Fruit fly (Drosophila melanogaster) whole organism, embryonic: ENCODE measurements around the gene SsRbeta.

Experiments
- Antp ChIP-seq: fragments of 200-800 bp; sonication (Bioruptor generic); optimal IDR thresholded peaks from 3 replicates; lab custom pipeline; 2016; ENCODE audit warnings: missing biosample characterization, missing genetic modification characterization
- Atf-2 ChIP-seq: fragments of 200-800 bp; sonication (Bioruptor generic); optimal IDR thresholded peaks from 2 replicates; lab custom pipeline; 2016; ENCODE audit warnings: missing biosample characterization, missing genetic modification characterization
- Bteb2 ChIP-seq: fragments of 200-800 bp; sonication (Bioruptor generic); optimal IDR thresholded peaks from 2 replicates; lab custom pipeline; 2016; ENCODE audit warnings: missing biosample characterization, missing genetic modification characterization
- CG10321 ChIP-seq: fragments of 200-800 bp; sonication (Bioruptor generic); IDR thresholded peaks from 2 replicates; pipeline ENCODE4 v1.3.6; 2022; ENCODE audit warnings: missing biosample characterization, missing genetic modification characterization
- CG11560 ChIP-seq: fragments of 200-800 bp; sonication (Bioruptor generic); IDR thresholded peaks from 3 replicates; pipeline ENCODE4 v1.3.6; 2022; ENCODE audit warnings: missing biosample characterization, missing genetic modification characterization
- CG12071 ChIP-seq: fragments of 200-800 bp; sonication (Bioruptor generic); optimal IDR thresholded peaks from 3 replicates; lab custom pipeline; 2018; ENCODE audit warnings: missing biosample characterization, mild to moderate bottlenecking, missing genetic modification characterization
- CG14710 ChIP-seq: fragments of 200-800 bp; sonication (Bioruptor generic); optimal IDR thresholded peaks from 3 replicates; lab custom pipeline; 2019; ENCODE audit warnings: missing biosample characterization, mild to moderate bottlenecking, missing genetic modification characterization, moderate library complexity
- CG15073 ChIP-seq: fragments of 200-800 bp; sonication (Bioruptor generic); optimal IDR thresholded peaks from 2 replicates; lab custom pipeline; 2016; ENCODE audit warnings: missing biosample characterization, missing genetic modification characterization
- CG16779 ChIP-seq: fragments of 200-800 bp; sonication (Bioruptor generic); IDR thresholded peaks from 2 replicates; pipeline ENCODE4 v1.3.6; 2022; ENCODE audit warnings: missing biosample characterization, missing genetic modification characterization
- CG17385 ChIP-seq: fragments of 200-800 bp; sonication (Bioruptor generic); optimal IDR thresholded peaks from 3 replicates; lab custom pipeline; 2018; ENCODE audit warnings: missing biosample characterization, mild to moderate bottlenecking, missing genetic modification characterization
- CG18011 ChIP-seq: fragments of 200-800 bp; sonication (Bioruptor generic); optimal IDR thresholded peaks from 2 replicates; lab custom pipeline; 2017; ENCODE audit warnings: missing biosample characterization, missing genetic modification characterization, mild to moderate bottlenecking, moderate library complexity, missing genotype
- CG18599 ChIP-seq: fragments of 200-800 bp; sonication (Bioruptor generic); optimal IDR thresholded peaks from 3 replicates; lab custom pipeline; 2017; ENCODE audit warnings: missing biosample characterization, missing genetic modification characterization, mild to moderate bottlenecking, moderate library complexity, missing genetic modification reagents
- CG30020 ChIP-seq: fragments of 200-800 bp; optimal IDR thresholded peaks from 2 replicates; lab custom pipeline; 2019; ENCODE audit warnings: missing biosample characterization, mild to moderate bottlenecking, missing genetic modification characterization, moderate library complexity
- CG31224 ChIP-seq: fragments of 200-800 bp; sonication (Bioruptor generic); IDR thresholded peaks from 2 replicates; pipeline ENCODE4 v1.3.6; 2022; ENCODE audit warnings: missing biosample characterization, missing genetic modification characterization
- CG3995 ChIP-seq: fragments of 200-800 bp; sonication (Bioruptor generic); optimal IDR thresholded peaks from 3 replicates; lab custom pipeline; 2016; ENCODE audit warnings: missing biosample characterization, missing genetic modification characterization
- CG4820 ChIP-seq: fragments of 200-800 bp; sonication (Bioruptor generic); optimal IDR thresholded peaks from 3 replicates; lab custom pipeline; 2016; ENCODE audit warnings: missing biosample characterization, missing genetic modification characterization
- CG5245 ChIP-seq: fragments of 200-800 bp; sonication (Bioruptor generic); optimal IDR thresholded peaks from 3 replicates; lab custom pipeline; 2016; ENCODE audit warnings: missing biosample characterization, missing genetic modification characterization
- CG6813 ChIP-seq: fragments of 200-800 bp; sonication (Bioruptor generic); optimal IDR thresholded peaks from 2 replicates; lab custom pipeline; 2017; ENCODE audit warnings: missing biosample characterization, missing genetic modification characterization, mild to moderate bottlenecking, moderate library complexity, missing genetic modification reagents
- CG7786 ChIP-seq: fragments of 200-800 bp; sonication (Bioruptor generic); optimal IDR thresholded peaks from 2 replicates; lab custom pipeline; 2016; ENCODE audit warnings: missing biosample characterization, missing genetic modification characterization
- CG8765 ChIP-seq: fragments of 200-800 bp; sonication (Bioruptor generic); IDR thresholded peaks from 2 replicates; pipeline ENCODE4 v1.3.6; 2022; ENCODE audit warnings: missing biosample characterization, missing genetic modification characterization
- CG9797 ChIP-seq: fragments of 200-800 bp; sonication (Bioruptor generic); optimal IDR thresholded peaks from 3 replicates; lab custom pipeline; 2018; ENCODE audit warnings: missing biosample characterization, mild to moderate bottlenecking, missing genetic modification characterization
- CTCF ChIP-seq: fragments of 200-800 bp; sonication (Bioruptor generic); optimal IDR thresholded peaks from 2 replicates; lab custom pipeline; 2017; ENCODE audit warnings: missing biosample characterization, mild to moderate bottlenecking, missing genetic modification characterization, moderate library complexity
- Dll ChIP-seq: fragments of 200-800 bp; sonication (Bioruptor generic); IDR thresholded peaks from 4 replicates; pipeline ENCODE4 v1.3.6; 2022; ENCODE audit warnings: missing biosample characterization, missing genetic modification characterization; ENCODE audit not compliant: partially characterized antibody
- Drgx ChIP-seq: fragments of 200-800 bp; sonication (Bioruptor generic); IDR thresholded peaks from 2 replicates; pipeline ENCODE4 v1.3.6; 2022; ENCODE audit warnings: missing biosample characterization, missing genetic modification characterization
- Ets97D ChIP-seq: fragments of 200-800 bp; sonication (Bioruptor generic); optimal IDR thresholded peaks from 3 replicates; lab custom pipeline; 2016; ENCODE audit warnings: missing biosample characterization, missing genetic modification characterization
- H2.0 ChIP-seq: fragments of 200-800 bp; sonication (Bioruptor generic); IDR thresholded peaks from 2 replicates; pipeline ENCODE4 v1.3.6; 2022; ENCODE audit warnings: missing biosample characterization, missing genetic modification characterization
- Hsf ChIP-seq: fragments of 200-800 bp; sonication (Bioruptor generic); optimal IDR thresholded peaks from 3 replicates; lab custom pipeline; 2016; ENCODE audit warnings: missing biosample characterization, missing genetic modification characterization
- Jarid2 ChIP-seq: fragments of 200-800 bp; sonication (Bioruptor generic); optimal IDR thresholded peaks from 3 replicates; lab custom pipeline; 2017; ENCODE audit warnings: mild to moderate bottlenecking, missing biosample characterization, missing genetic modification reagents, missing genetic modification characterization
- MTF-1 ChIP-seq: fragments of 200-800 bp; sonication (Bioruptor generic); optimal IDR thresholded peaks from 2 replicates; lab custom pipeline; 2018; ENCODE audit warnings: missing biosample characterization, mild to moderate bottlenecking, missing genetic modification characterization, borderline replicate concordance
- Nf-YB ChIP-seq: fragments of 200-800 bp; sonication (Bioruptor generic); optimal IDR thresholded peaks from 3 replicates; lab custom pipeline; 2019; ENCODE audit warnings: missing biosample characterization, mild to moderate bottlenecking, missing genetic modification characterization, moderate library complexity
- Oli ChIP-seq: fragments of 200-800 bp; sonication (Bioruptor generic); optimal IDR thresholded peaks from 2 replicates; lab custom pipeline; 2018; ENCODE audit warnings: missing biosample characterization, mild to moderate bottlenecking, missing genetic modification characterization, moderate library complexity
- Sox100B ChIP-seq: fragments of 200-800 bp; sonication (Bioruptor generic); optimal IDR thresholded peaks from 3 replicates; lab custom pipeline; 2018; ENCODE audit warnings: missing biosample characterization, mild to moderate bottlenecking, missing genetic modification characterization
- amos ChIP-seq: fragments of 200-800 bp; sonication (Bioruptor generic); IDR thresholded peaks from 2 replicates; pipeline ENCODE4 v1.3.6; 2022; ENCODE audit warnings: missing biosample characterization, missing genetic modification characterization; ENCODE audit not compliant: partially characterized antibody
- bbx ChIP-seq: fragments of 200-800 bp; sonication (Bioruptor generic); IDR thresholded peaks from 2 replicates; pipeline ENCODE4 v1.3.6; 2022; ENCODE audit warnings: missing biosample characterization, missing genetic modification characterization; ENCODE audit not compliant: partially characterized antibody
- bsh ChIP-seq, 2 experiments: fragments of 200-800 bp; sonication (Bioruptor generic); optimal IDR thresholded peaks; 2 replicates each; lab custom pipeline; 2017 to 2018; ENCODE audit warnings: mild to moderate bottlenecking in 2 of 2, missing biosample characterization in 2 of 2, missing genetic modification characterization in 2 of 2, moderate library complexity in 1 of 2
- dimm ChIP-seq: fragments of 200-800 bp; sonication (Bioruptor generic); IDR thresholded peaks from 2 replicates; pipeline ENCODE4 v1.3.6; 2022; ENCODE audit warnings: missing biosample characterization, missing genetic modification characterization
- dm ChIP-seq: fragments of 200-800 bp; sonication (Bioruptor generic); optimal IDR thresholded peaks from 3 replicates; lab custom pipeline; 2016; ENCODE audit warnings: missing biosample characterization, missing genetic modification characterization
- dmrt11E ChIP-seq: fragments of 200-800 bp; sonication (Bioruptor generic); optimal IDR thresholded peaks from 3 replicates; lab custom pipeline; 2018; ENCODE audit warnings: missing biosample characterization, mild to moderate bottlenecking, missing genetic modification characterization, moderate library complexity
- dpn ChIP-seq, 2 experiments: fragments of 200-800 bp; sonication (Bioruptor generic); optimal IDR thresholded peaks; 3 replicates each; lab custom pipeline; 2016; ENCODE audit warnings: missing biosample characterization in 2 of 2, missing genetic modification characterization in 2 of 2
- en ChIP-seq: fragments of 200-800 bp; sonication (Bioruptor generic); optimal IDR thresholded peaks from 2 replicates; lab custom pipeline; 2016; ENCODE audit warnings: missing biosample characterization, missing genetic modification characterization
- jigr1 ChIP-seq: fragments of 200-800 bp; sonication (Bioruptor generic); IDR thresholded peaks from 3 replicates; pipeline ENCODE4 v1.3.6; 2022; ENCODE audit warnings: missing biosample characterization, missing genetic modification characterization
- pfk ChIP-seq: fragments of 200-800 bp; sonication (Bioruptor generic); optimal IDR thresholded peaks from 2 replicates; lab custom pipeline; 2018; ENCODE audit warnings: missing biosample characterization, mild to moderate bottlenecking, missing genetic modification characterization, moderate library complexity
- psq ChIP-seq: fragments of 200-800 bp; sonication (Bioruptor generic); optimal IDR thresholded peaks from 2 replicates; lab custom pipeline; 2017; ENCODE audit warnings: missing biosample characterization, missing genetic modification characterization
- sens-2 ChIP-seq: fragments of 200-800 bp; sonication (Bioruptor generic); IDR thresholded peaks from 2 replicates; pipeline ENCODE4 v1.3.6; 2022; ENCODE audit warnings: missing biosample characterization, missing genetic modification characterization
- shn ChIP-seq: fragments of 200-800 bp; sonication (Bioruptor generic); optimal IDR thresholded peaks from 3 replicates; lab custom pipeline; 2016; ENCODE audit warnings: missing biosample characterization, missing genetic modification characterization
- sr ChIP-seq: fragments of 200-800 bp; sonication (Bioruptor generic); IDR thresholded peaks from 3 replicates; pipeline ENCODE4 v1.3.6; 2022; ENCODE audit warnings: missing biosample characterization, missing genetic modification characterization
- tll ChIP-seq, 2 experiments: fragments of 200-800 bp in 1 of 2; fragments of >200 bp in 1 of 2; sonication (Bioruptor generic) in 1 of 2; optimal IDR thresholded peaks; 2 replicates each; lab custom pipeline; 2017 to 2019; ENCODE audit warnings: missing biosample characterization in 2 of 2, missing genetic modification characterization in 2 of 2, mild to moderate bottlenecking in 1 of 2, moderate library complexity in 1 of 2
- vnd ChIP-seq: fragments of 200-800 bp; sonication (Bioruptor generic); IDR thresholded peaks from 3 replicates; pipeline ENCODE4 v1.3.6; 2022; ENCODE audit warnings: missing biosample characterization, missing genetic modification characterization; ENCODE audit not compliant: partially characterized antibody
- wdn ChIP-seq: fragments of 200-800 bp; sonication (Bioruptor generic); IDR thresholded peaks from 2 replicates; pipeline ENCODE4 v1.3.6; 2022; ENCODE audit warnings: missing biosample characterization, missing genetic modification characterization
- zf30C ChIP-seq: fragments of 200-800 bp; sonication (Bioruptor generic); optimal IDR thresholded peaks from 3 replicates; lab custom pipeline; 2018; ENCODE audit warnings: missing biosample characterization, mild to moderate bottlenecking, missing genetic modification characterization

The SsRbeta gene

DNA sequence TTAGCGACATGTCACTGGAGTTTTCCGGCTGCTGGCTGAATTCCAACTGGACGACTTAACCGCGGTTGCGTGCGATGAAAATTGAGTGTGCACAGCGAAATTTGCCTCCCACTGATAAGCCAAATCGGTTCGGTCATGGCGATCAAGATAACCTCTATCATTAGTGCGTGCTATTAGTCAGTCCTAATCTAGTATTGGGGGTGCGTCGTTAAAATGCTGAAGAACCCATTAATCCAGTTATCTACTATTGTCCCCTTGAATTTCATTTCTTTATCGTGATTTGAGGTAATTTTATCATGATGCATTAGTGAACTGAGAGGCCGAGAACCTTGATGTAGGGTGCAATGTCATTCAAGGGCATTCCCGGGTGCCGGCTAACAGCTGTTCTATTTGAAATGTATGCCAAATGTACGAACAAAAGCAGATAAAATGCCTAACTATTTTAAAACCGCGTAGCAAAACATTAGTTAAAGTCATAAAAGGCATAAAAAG, 890 bp upstream of the SsRbeta start, which contains the start of gene Pgm1:
Gene Pgm1 (minus strand): TSS at position 51 of the 492 bp plus-strand sequence.
- TF ChIP-seq CG6813 (peak; percentile 77), Nf-YB (GFP tag; lab: Kevin White, UChicago) (peak; percentile 65), CG31224 (peak; percentile 67), bbx (peak; percentile 9; the same call in 1 of the 2 replicates), Hsf (GFP tag; lab: Kevin White, UChicago) (peak; percentile 90), bsh (GFP tag; optimal IDR thresholded peaks at IDR 0.05; lab: Kevin White, UChicago) (peak in 1 of 2 experiments; percentile 81), CG18599 (GFP tag; lab: Kevin White, UChicago) (peak; percentile 90), dpn (GFP tag; optimal IDR thresholded peaks at IDR 0.05; lab: Kevin White, UChicago) (peak; percentile 89 to 90), CG10321 (no peak), CG12071 (peak; percentile 87), Ets97D (GFP tag; lab: Kevin White, UChicago) (peak; percentile 58), CG3995 (GFP tag; lab: Kevin White, UChicago) (peak; percentile 49), sens-2 (no peak), tll (GFP tag; optimal IDR thresholded peaks at IDR 0.05; lab: Kevin White, UChicago) (peak in 1 of 2 experiments; percentile 74), CG5245 (GFP tag; lab: Kevin White, UChicago) (peak; percentile 69), dmrt11E (peak; percentile 69), MTF-1 (GFP tag; lab: Kevin White, UChicago) (no peak), Atf-2 (GFP tag; lab: Kevin White, UChicago) (peak; percentile 89), CG16779 (GFP tag; lab: Robert Waterston, UW) (peak; percentile 74), en (GFP tag; lab: Kevin White, UChicago) (peak; percentile 76), amos (GFP tag; lab: Robert Waterston, UW) (no peak; the same call in 1 of the 2 replicates), dm (GFP tag; lab: Kevin White, UChicago) (peak; percentile 77), CG11560 (tag; lab: Robert Waterston, UW) (peak; percentile 47; the same call in 1 of the 3 replicates), pfk (no peak), psq (peak; percentile 68), CTCF (GFP tag; lab: Kevin White, UChicago) (no peak), shn (GFP tag; lab: Kevin White, UChicago) (peak; percentile 96), Jarid2 (GFP tag; lab: Kevin White, UChicago) (no peak), jigr1 (GFP tag; lab: Robert Waterston, UW) (peak; percentile 55; the same call in 1 of the 3 replicates), vnd (GFP tag; lab: Robert Waterston, UW) (no peak), wdn (GFP tag; lab: Robert Waterston, UW) (peak; percentile 63), Bteb2 (peak; percentile 90), CG14710 (tag; lab: Kevin White, UChicago) (peak; percentile 45), Oli (tag; lab: Kevin White, UChicago) (peak; percentile 85), CG7786 (GFP tag; lab: Kevin White, UChicago) (peak; percentile 92), Sox100B (GFP tag; lab: Kevin White, UChicago) (peak; percentile 51), CG18011 (peak; percentile 45), H2.0 (peak; percentile 68), Antp (GFP tag; lab: Kevin White, UChicago) (peak; percentile 94), sr (peak; percentile 74; the same call in 2 of the 3 replicates), CG4820 (GFP tag; lab: Kevin White, UChicago) (peak; percentile 74), Dll (GFP tag; lab: Robert Waterston, UW) (peak; percentile 20; the same call in 1 of the 4 replicates), CG8765 (GFP tag; lab: Robert Waterston, UW) (peak; percentile 65), dimm (no peak), CG9797 (peak; percentile 36), CG17385 (GFP tag; lab: Kevin White, UChicago) (peak; percentile 68), zf30C (no peak), Drgx (GFP tag; lab: Robert Waterston, UW) (peak; percentile 82), CG30020 (tag; lab: Kevin White, UChicago) (no peak), CG15073 (GFP tag; lab: Kevin White, UChicago) (no peak)
